Fruit fly (Drosophila melanogaster) whole organism, embryonic: ENCODE measurements around the gene CG32163.

Source experiments
- Ada2b ChIP-seq: fragments of 200-800 bp; sonication (Bioruptor generic); IDR thresholded peaks from 2 replicates; pipeline ENCODE4 v1.3.6; 2022; ENCODE audit warnings: missing biosample characterization, missing genetic modification characterization
- Atf3 ChIP-seq: fragments of 200-800 bp; sonication (Bioruptor generic); optimal IDR thresholded peaks from 3 replicates; lab custom pipeline; 2016; ENCODE audit warnings: missing biosample characterization, missing genetic modification characterization
- Bteb2 ChIP-seq: fragments of 200-800 bp; sonication (Bioruptor generic); optimal IDR thresholded peaks from 2 replicates; lab custom pipeline; 2016; ENCODE audit warnings: missing biosample characterization, missing genetic modification characterization
- CG11247 ChIP-seq: fragments of 200-800 bp; sonication (Bioruptor generic); IDR thresholded peaks from 2 replicates; pipeline ENCODE4 v1.3.6; 2022; ENCODE audit warnings: missing biosample characterization, missing genetic modification characterization
- CG12219 ChIP-seq: fragments of 200-800 bp; sonication (Bioruptor generic); optimal IDR thresholded peaks from 3 replicates; lab custom pipeline; 2018; ENCODE audit warnings: missing biosample characterization, mild to moderate bottlenecking, missing genetic modification characterization
- CG17186 ChIP-seq: fragments of 200-800 bp; sonication (Bioruptor generic); optimal IDR thresholded peaks from 3 replicates; lab custom pipeline; 2017; ENCODE audit warnings: missing biosample characterization, missing genetic modification reagents, missing genetic modification characterization
- CG17328 ChIP-seq: fragments of 200-800 bp; sonication (Bioruptor generic); IDR thresholded peaks from 2 replicates; pipeline ENCODE4 v1.3.6; 2022; ENCODE audit warnings: missing biosample characterization, missing genetic modification characterization
- CG17385 ChIP-seq: fragments of 200-800 bp; sonication (Bioruptor generic); optimal IDR thresholded peaks from 3 replicates; lab custom pipeline; 2018; ENCODE audit warnings: missing biosample characterization, mild to moderate bottlenecking, missing genetic modification characterization
- CG1832 ChIP-seq: fragments of 200-800 bp; sonication (Bioruptor generic); optimal IDR thresholded peaks from 2 replicates; lab custom pipeline; 2017; ENCODE audit warnings: missing biosample characterization, mild to moderate bottlenecking, missing genetic modification characterization, inconsistent platforms
- CG2199 ChIP-seq: fragments of 200-800 bp; sonication (Bioruptor generic); IDR thresholded peaks from 3 replicates; pipeline ENCODE4 v1.3.6; 2022; ENCODE audit warnings: missing biosample characterization, missing genetic modification characterization
- CG2712 ChIP-seq: fragments of 200-800 bp; optimal IDR thresholded peaks from 3 replicates; lab custom pipeline; 2019; ENCODE audit warnings: missing biosample characterization, mild to moderate bottlenecking, missing genetic modification characterization, moderate library complexity
- CG3281 ChIP-seq: fragments of 200-800 bp; sonication (Bioruptor generic); optimal IDR thresholded peaks from 3 replicates; lab custom pipeline; 2017; ENCODE audit warnings: missing biosample characterization, mild to moderate bottlenecking, missing genetic modification characterization
- CG33213 ChIP-seq: fragments of 200-800 bp; sonication (Bioruptor generic); optimal IDR thresholded peaks from 3 replicates; lab custom pipeline; 2016; ENCODE audit warnings: missing biosample characterization, missing genetic modification characterization
- CG3726 ChIP-seq: fragments of 200-800 bp; sonication (Bioruptor generic); IDR thresholded peaks from 3 replicates; pipeline ENCODE4, ENCODE4 v1.3.6; 2022; ENCODE audit warnings: missing biosample characterization, missing genetic modification characterization
- CG4404 ChIP-seq: fragments of 200-800 bp; sonication (Bioruptor generic); IDR thresholded peaks from 2 replicates; pipeline ENCODE4 v1.3.6; 2022; ENCODE audit warnings: missing biosample characterization, missing genetic modification characterization
- CG4820 ChIP-seq: fragments of 200-800 bp; sonication (Bioruptor generic); optimal IDR thresholded peaks from 3 replicates; lab custom pipeline; 2016; ENCODE audit warnings: missing biosample characterization, missing genetic modification characterization
- CG5953 ChIP-seq: fragments of 200-800 bp; sonication (Bioruptor generic); IDR thresholded peaks from 2 replicates; pipeline ENCODE4 v1.3.6; 2022; ENCODE audit warnings: missing biosample characterization, missing genetic modification characterization
- CG8388 ChIP-seq: fragments of 200-800 bp; sonication (Bioruptor generic); optimal IDR thresholded peaks from 2 replicates; lab custom pipeline; 2019; ENCODE audit warnings: missing biosample characterization, mild to moderate bottlenecking, missing genetic modification characterization, moderate library complexity
- CoRest ChIP-seq: fragments of 200-800 bp; sonication (Bioruptor generic); optimal IDR thresholded peaks from 3 replicates; lab custom pipeline; 2018; ENCODE audit warnings: missing biosample characterization, mild to moderate bottlenecking, missing genetic modification characterization, moderate library complexity
- CrebB ChIP-seq: fragments of 200-800 bp; sonication (Bioruptor generic); optimal IDR thresholded peaks from 3 replicates; lab custom pipeline; 2018; ENCODE audit warnings: missing biosample characterization, mild to moderate bottlenecking, missing genetic modification characterization
- Dad ChIP-seq: fragments of 200-800 bp; sonication (Bioruptor generic); optimal IDR thresholded peaks from 3 replicates; lab custom pipeline; 2016; ENCODE audit warnings: missing biosample characterization, missing genetic modification characterization
- Ets97D ChIP-seq: fragments of 200-800 bp; sonication (Bioruptor generic); optimal IDR thresholded peaks from 3 replicates; lab custom pipeline; 2016; ENCODE audit warnings: missing biosample characterization, missing genetic modification characterization
- Gsc ChIP-seq: fragments of 200-800 bp; sonication (Bioruptor generic); IDR thresholded peaks from 2 replicates; pipeline ENCODE4 v1.3.6; 2022; ENCODE audit warnings: missing biosample characterization, missing genetic modification characterization
- Gug ChIP-seq: fragments of 200-800 bp; sonication (Bioruptor generic); IDR thresholded peaks from 4 replicates; pipeline ENCODE4 v1.3.6; 2022; ENCODE audit warnings: missing biosample characterization, missing genetic modification characterization
- H2.0 ChIP-seq: fragments of 200-800 bp; sonication (Bioruptor generic); IDR thresholded peaks from 2 replicates; pipeline ENCODE4 v1.3.6; 2022; ENCODE audit warnings: missing biosample characterization, missing genetic modification characterization
- Jarid2 ChIP-seq: fragments of 200-800 bp; sonication (Bioruptor generic); optimal IDR thresholded peaks from 3 replicates; lab custom pipeline; 2017; ENCODE audit warnings: mild to moderate bottlenecking, missing biosample characterization, missing genetic modification reagents, missing genetic modification characterization
- Lim3 ChIP-seq: fragments of 200-800 bp; sonication (Bioruptor generic); IDR thresholded peaks from 2 replicates; pipeline ENCODE4 v1.3.6; 2022; ENCODE audit warnings: missing biosample characterization, missing genetic modification characterization
- MESR4 ChIP-seq: fragments of 200-800 bp; sonication (Bioruptor generic); optimal IDR thresholded peaks from 2 replicates; lab custom pipeline; 2018; ENCODE audit warnings: missing biosample characterization, mild to moderate bottlenecking, missing genetic modification characterization, moderate library complexity
- MTF-1 ChIP-seq: fragments of 200-800 bp; sonication (Bioruptor generic); optimal IDR thresholded peaks from 2 replicates; lab custom pipeline; 2018; ENCODE audit warnings: missing biosample characterization, mild to moderate bottlenecking, missing genetic modification characterization, borderline replicate concordance
- Max ChIP-seq: fragments of 200-800 bp; sonication (Bioruptor generic); optimal IDR thresholded peaks from 2 replicates; lab custom pipeline; 2016; ENCODE audit warnings: missing biosample characterization, mild to moderate bottlenecking, missing genetic modification characterization
- Meics ChIP-seq: fragments of 200-800 bp; sonication (Bioruptor generic); optimal IDR thresholded peaks from 2 replicates; lab custom pipeline; 2017; ENCODE audit warnings: missing biosample characterization, mild to moderate bottlenecking, missing genetic modification characterization
- NK7.1 ChIP-seq: fragments of 200-800 bp; sonication (Bioruptor generic); optimal IDR thresholded peaks from 3 replicates; lab custom pipeline; 2016; ENCODE audit warnings: missing biosample characterization, missing genetic modification characterization
- Sox102F ChIP-seq: fragments of 200-800 bp; sonication (Bioruptor generic); optimal IDR thresholded peaks from 2 replicates; lab custom pipeline; 2018; ENCODE audit warnings: missing biosample characterization, mild to moderate bottlenecking, missing genetic modification characterization, moderate library complexity
- Xrp1 ChIP-seq: fragments of 200-800 bp; sonication (Bioruptor generic); IDR thresholded peaks from 2 replicates; pipeline ENCODE4 v1.3.6; 2022; ENCODE audit warnings: missing biosample characterization, missing genetic modification characterization
- bowl ChIP-seq: fragments of 200-800 bp; sonication (Bioruptor generic); IDR thresholded peaks from 2 replicates; pipeline ENCODE4 v1.3.6; 2022; ENCODE audit warnings: missing biosample characterization, missing genetic modification characterization
- ci ChIP-seq: fragments of 200-800 bp; sonication (Bioruptor generic); IDR thresholded peaks from 3 replicates; pipeline ENCODE4 v1.3.6; 2022; ENCODE audit warnings: missing biosample characterization, missing genetic modification characterization
- dysf ChIP-seq: fragments of 200-800 bp; sonication (Bioruptor generic); IDR thresholded peaks from 3 replicates; pipeline ENCODE4 v1.3.6; 2022; ENCODE audit warnings: missing biosample characterization, missing genetic modification characterization
- fd102C ChIP-seq: fragments of 200-800 bp; sonication (Bioruptor generic); optimal IDR thresholded peaks from 2 replicates; lab custom pipeline; 2018; ENCODE audit warnings: missing biosample characterization, mild to moderate bottlenecking, missing genetic modification characterization, moderate library complexity
- gem ChIP-seq: fragments of 200-800 bp; sonication (Bioruptor generic); optimal IDR thresholded peaks from 2 replicates; lab custom pipeline; 2019; ENCODE audit warnings: missing biosample characterization, mild to moderate bottlenecking, missing genetic modification characterization, moderate library complexity
- jumu ChIP-seq: fragments of 200-800 bp; sonication (Bioruptor generic); optimal IDR thresholded peaks from 3 replicates; lab custom pipeline; 2016; ENCODE audit warnings: missing biosample characterization, missing genetic modification characterization
- ken ChIP-seq: fragments of 200-800 bp; sonication (Bioruptor generic); IDR thresholded peaks from 3 replicates; pipeline ENCODE4 v1.3.6; 2022; ENCODE audit warnings: missing biosample characterization, missing genetic modification characterization
- klu ChIP-seq: fragments of 200-800 bp; sonication (Bioruptor generic); IDR thresholded peaks from 2 replicates; pipeline ENCODE4 v1.3.6; 2022; ENCODE audit warnings: missing biosample characterization, missing genetic modification characterization
- lmd ChIP-seq: fragments of 200-800 bp; sonication (Bioruptor generic); IDR thresholded peaks from 2 replicates; pipeline ENCODE4 v1.3.6; 2022; ENCODE audit warnings: missing biosample characterization, missing genetic modification characterization
- lola ChIP-seq, 3 experiments: fragments of >200 bp in 2 of 3; fragments of 200-800 bp in 1 of 3; sonication (Bioruptor generic) in 1 of 3; optimal IDR thresholded peaks; 2 replicates each; lab custom pipeline; 2017 to 2019; ENCODE audit warnings: missing biosample characterization in 3 of 3, missing genetic modification characterization in 3 of 3, mild to moderate bottlenecking in 1 of 3, moderate library complexity in 1 of 3
- nau ChIP-seq: fragments of 200-800 bp; sonication (Bioruptor generic); optimal IDR thresholded peaks from 3 replicates; lab custom pipeline; 2017; ENCODE audit warnings: missing biosample characterization, mild to moderate bottlenecking, missing genetic modification characterization, missing genetic modification reagents
- pita ChIP-seq: fragments of 200-800 bp; sonication (Bioruptor generic); optimal IDR thresholded peaks from 2 replicates; lab custom pipeline; 2017; ENCODE audit warnings: missing biosample characterization, mild to moderate bottlenecking, missing genetic modification characterization
- seq ChIP-seq: fragments of 200-800 bp; sonication (Bioruptor generic); IDR thresholded peaks from 2 replicates; pipeline ENCODE4 v1.3.6; 2022; ENCODE audit warnings: missing biosample characterization, missing genetic modification characterization
- slp2 ChIP-seq: fragments of 200-800 bp; sonication (Bioruptor generic); optimal IDR thresholded peaks from 2 replicates; lab custom pipeline; 2016; ENCODE audit warnings: missing biosample characterization, missing genetic modification characterization
- stwl ChIP-seq: fragments of 200-800 bp; sonication (Bioruptor generic); optimal IDR thresholded peaks from 3 replicates; lab custom pipeline; 2018; ENCODE audit warnings: missing biosample characterization, mild to moderate bottlenecking, missing genetic modification characterization, moderate library complexity
- tgo ChIP-seq: fragments of 200-800 bp; sonication (Bioruptor generic); IDR thresholded peaks from 3 replicates; pipeline ENCODE4 v1.3.6; 2022; ENCODE audit warnings: missing biosample characterization, missing genetic modification characterization
- tup ChIP-seq: fragments of 200-800 bp; sonication (Bioruptor generic); optimal IDR thresholded peaks from 2 replicates; lab custom pipeline; 2016; ENCODE audit warnings: missing biosample characterization, mild to moderate bottlenecking, missing genetic modification characterization, moderate library complexity
- usp ChIP-seq: fragments of >200 bp; optimal IDR thresholded peaks from 2 replicates; lab custom pipeline; 2017; ENCODE audit warnings: missing biosample characterization, missing genetic modification characterization

Gene CG32163

DNA sequence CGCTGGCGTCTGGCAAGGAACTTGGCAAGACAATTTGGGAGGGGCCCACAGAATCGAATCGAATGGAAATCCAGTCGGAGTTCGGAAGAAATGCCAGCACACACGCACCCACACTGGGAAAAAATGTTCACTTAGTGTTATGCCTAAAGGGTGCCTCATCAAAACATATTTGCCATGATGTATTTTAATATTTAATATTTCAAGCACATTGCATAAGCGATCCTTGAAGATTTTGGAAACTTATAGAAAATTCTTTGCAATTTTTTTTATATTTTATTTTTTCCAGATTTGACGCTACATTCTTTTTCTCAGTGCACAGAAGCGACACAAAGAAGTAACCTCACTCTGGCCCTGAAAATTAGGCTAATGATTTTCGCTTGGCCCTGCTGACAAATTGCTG lies 20.9 kb upstream of the CG32163 start (continued):
- TF ChIP-seq CG17186 (GFP tag; lab: Kevin White, UChicago): no peak
- no peak for TF ChIP-seq Gug (GFP tag; lab: Robert Waterston, UW)
- no peak for TF ChIP-seq Lim3 (GFP tag; lab: Robert Waterston, UW)
- TF ChIP-seq stwl (tag; lab: Kevin White, UChicago): no peak
- TF ChIP-seq dysf (GFP tag; lab: Robert Waterston, UW): no peak
- no peak for TF ChIP-seq CG11247
- peak; percentile 31; the same call in 1 of the 3 replicates for TF ChIP-seq ci (GFP tag; lab: Robert Waterston, UW)
- no peak for TF ChIP-seq CG3726 (GFP tag; lab: Robert Waterston, UW)
- TF ChIP-seq Meics: no peak
- TF ChIP-seq lmd: peak; percentile 32; the same call in 1 of the 2 replicates
- peak; percentile 51; the same call in 1 of the 2 replicates for TF ChIP-seq Xrp1 (GFP tag; lab: Robert Waterston, UW)
- peak; percentile 39 for TF ChIP-seq CG2712 (tag; lab: Kevin White, UChicago)
- 0 out of 2 replicates have a peak, but pooled peaks have one; percentile 15 for TF ChIP-seq Ada2b (GFP tag; lab: Robert Waterston, UW)
- no peak for TF ChIP-seq MESR4
- peak; percentile 42 for TF ChIP-seq Sox102F
- no peak for TF ChIP-seq pita
- peak; percentile 27; the same call in 1 of the 3 replicates for TF ChIP-seq tgo (GFP tag; lab: Robert Waterston, UW)
- TF ChIP-seq H2.0 (GFP tag; lab: Robert Waterston, UW): 0 out of 2 replicates have a peak, but pooled peaks have one; percentile 11
- no peak for TF ChIP-seq usp (GFP tag; lab: Kevin White, UChicago)
- TF ChIP-seq CG4404 (GFP tag; lab: Robert Waterston, UW): no peak
- no peak for TF ChIP-seq Ets97D (GFP tag; lab: Kevin White, UChicago)
- no peak for TF ChIP-seq Jarid2 (GFP tag; lab: Kevin White, UChicago)
- TF ChIP-seq CrebB (tag; lab: Kevin White, UChicago): no peak
- TF ChIP-seq Gsc: no peak
- no peak for TF ChIP-seq Bteb2 (GFP tag; lab: Kevin White, UChicago)
- TF ChIP-seq CG33213: no peak
- TF ChIP-seq nau (GFP tag; lab: Kevin White, UChicago): no peak
- no peak for TF ChIP-seq tup (GFP tag; lab: Kevin White, UChicago)
- TF ChIP-seq Max (GFP tag; lab: Kevin White, UChicago): no peak
- peak; percentile 30 for TF ChIP-seq gem (tag; lab: Kevin White, UChicago)
- TF ChIP-seq jumu (GFP tag; lab: Kevin White, UChicago): no peak
- no peak for TF ChIP-seq CG1832
- no peak for TF ChIP-seq MTF-1 (GFP tag; lab: Kevin White, UChicago)
- no peak; the same call in 1 of the 2 replicates for TF ChIP-seq seq
- no peak for TF ChIP-seq CG3281 (GFP tag; lab: Kevin White, UChicago)
- peak; percentile 14 for TF ChIP-seq CG4820
- TF ChIP-seq CG5953 (GFP tag; lab: Robert Waterston, UW): no peak
- TF ChIP-seq CoRest: peak; percentile 17
- TF ChIP-seq bowl (GFP tag; lab: Robert Waterston, UW): no peak
- TF ChIP-seq CG17385: no peak
- no peak for TF ChIP-seq klu
- no peak for TF ChIP-seq fd102C (GFP tag; lab: Kevin White, UChicago)
- no peak for TF ChIP-seq Dad
- TF ChIP-seq lola (GFP tag; optimal IDR thresholded peaks at IDR 0.05; lab: Kevin White, UChicago): peak in 1 of 3 experiments; percentile 21
- no peak for TF ChIP-seq CG2199 (GFP tag; lab: Robert Waterston, UW)
- no peak for TF ChIP-seq CG8388 (GFP tag; lab: Kevin White, UChicago)
- no peak for TF ChIP-seq ken (GFP tag; lab: Robert Waterston, UW)
- no peak for TF ChIP-seq NK7.1 (GFP tag; lab: Kevin White, UChicago)
- no peak for TF ChIP-seq CG12219 (GFP tag; lab: Kevin White, UChicago)
- TF ChIP-seq CG17328 (GFP tag; lab: Robert Waterston, UW): no peak
- no peak for TF ChIP-seq slp2
- TF ChIP-seq Atf3 (GFP tag; lab: Kevin White, UChicago): no peak
